Worm (Caenorhabditis elegans) whole organism, early embryonic: ENCODE data around the gene H42K12.3.

Source experiments
- B0310.2 ChIP-seq: sonication (generic microtip); optimal IDR thresholded peaks from 2 replicates; lab custom pipeline; 2016; ENCODE audit warnings: mild to moderate bottlenecking, missing genetic modification characterization, missing compliant biosample characterization
- ama-1 ChIP-seq: fragments of 150-350 bp; optimal IDR thresholded peaks from 2 replicates; lab custom pipeline; 2014
- ceh-13 ChIP-seq: fragments of 200-800 bp; sonication (Bioruptor generic); optimal IDR thresholded peaks from 2 replicates; lab custom pipeline; 2018; ENCODE audit warnings: mild to moderate bottlenecking, missing genetic modification characterization, missing compliant biosample characterization
- hmbx-1 ChIP-seq: sonication (generic microtip); optimal IDR thresholded peaks from 2 replicates; lab custom pipeline; 2016; ENCODE audit warnings: mild to moderate bottlenecking, missing genetic modification characterization, missing compliant biosample characterization
- hnd-1 ChIP-seq: sonication (generic microtip); optimal IDR thresholded peaks from 2 replicates; lab custom pipeline; 2016; ENCODE audit warnings: missing genetic modification characterization, missing compliant biosample characterization
- tbx-37 ChIP-seq: fragments of 200-800 bp; sonication (Bioruptor generic); conservative IDR thresholded peaks from 2 replicates; pipeline ENCODE4 v1.3.6; 2022; ENCODE audit warnings: missing genetic modification reagents, missing genetic modification characterization, missing compliant biosample characterization
- tra-4 ChIP-seq: sonication (generic microtip); optimal IDR thresholded peaks from 2 replicates; lab custom pipeline; 2017; ENCODE audit warnings: missing genetic modification characterization, missing compliant biosample characterization

ce11 chrX:1294607-1295303 lies 16.4 kb upstream of the H42K12.3 start, which contains the start of gene dop-4:
- TF ChIP-seq hmbx-1 (no peak), ama-1 (no peak), tbx-37 (GFP tag; lab: Robert Waterston, UW) (no peak), ceh-13 (GFP tag; lab: Kevin White, UChicago) (no peak), B0310.2 (tag; lab: Kevin White, UChicago) (no peak), hnd-1 (tag; lab: Kevin White, UChicago) (no peak), tra-4 (tag; lab: Kevin White, UChicago) (no peak)
